Worm (Caenorhabditis elegans) whole organism, L2 larva: ENCODE results near the gene K09A11.1.

Experiments used
- nhr-11 ChIP-seq: fragments of 150-350 bp; optimal IDR thresholded peaks from 2 replicates; lab custom pipeline; 2014; ENCODE audit warnings: missing biosample characterization, missing genetic modification characterization
- nhr-12 ChIP-seq: fragments of 150-350 bp; optimal IDR thresholded peaks from 2 replicates; lab custom pipeline; 2014; ENCODE audit warnings: missing biosample characterization, missing genetic modification characterization
- skn-1 ChIP-seq: sonication (generic microtip); optimal IDR thresholded peaks from 2 replicates; lab custom pipeline; 2017; ENCODE audit warnings: missing biosample characterization, missing genetic modification characterization
- zag-1 ChIP-seq: fragments of 150-350 bp; optimal IDR thresholded peaks from 2 replicates; lab custom pipeline; 2014; ENCODE audit warnings: missing biosample characterization, missing genetic modification characterization

ce11 chrX:13305779-13306178 is 43.5 kb downstream of the K09A11.1 start, which contains the start of gene srd-43:
- TF ChIP-seq nhr-12 (tag; lab: Kevin White, UChicago) (no peak), zag-1 (no peak), skn-1 (tag; lab: Kevin White, UChicago) (no peak), nhr-11 (tag; lab: Kevin White, UChicago) (no peak)
